Fruit fly (Drosophila melanogaster) whole organism, adult: Measurements from ENCODE around the gene CG15554.

Experiments used
- CG11617 ChIP-seq: fragments of 200-800 bp; sonication (Bioruptor generic); optimal IDR thresholded peaks from 2 replicates; lab custom pipeline; 2017; ENCODE audit warnings: mild to moderate bottlenecking, missing biosample characterization, missing genetic modification reagents, missing genetic modification characterization
- CG7101 ChIP-seq: fragments of 200-800 bp; sonication (Bioruptor generic); optimal IDR thresholded peaks from 2 replicates; lab custom pipeline; 2018; ENCODE audit warnings: missing biosample characterization, mild to moderate bottlenecking, missing genetic modification characterization, moderate library complexity
- bab1 ChIP-seq: fragments of 200-800 bp; sonication (Bioruptor generic); optimal IDR thresholded peaks from 3 replicates; lab custom pipeline; 2019; ENCODE audit warnings: missing biosample characterization, mild to moderate bottlenecking, missing genetic modification characterization, moderate library complexity
- kay ChIP-seq: fragments of 200-800 bp; sonication (Bioruptor generic); peaks from one replicate; lab custom pipeline; 2016; ENCODE audit warnings: missing biosample characterization, missing genetic modification characterization, borderline replicate concordance

DNA sequence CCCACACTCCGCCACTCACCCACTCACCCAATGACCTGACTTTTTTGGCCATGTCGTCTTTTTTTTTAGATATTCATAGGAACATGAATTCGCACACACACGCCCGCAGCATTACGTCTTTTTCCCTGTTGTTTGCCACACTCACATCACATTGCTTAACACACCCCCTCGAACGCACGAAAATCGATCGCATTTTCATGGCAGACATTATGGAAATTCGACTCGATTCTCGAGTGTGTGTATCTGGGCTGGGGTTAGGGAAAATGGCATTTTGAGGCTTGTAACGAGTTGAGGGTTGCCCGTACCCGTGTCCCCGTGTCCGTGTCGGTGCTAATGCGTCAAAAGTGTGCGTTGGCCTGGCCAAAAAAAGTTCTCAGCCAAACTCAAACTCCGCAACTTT is 15.7 kb downstream of the CG15554 start:
- TF ChIP-seq CG11617 (GFP tag; lab: Kevin White, UChicago) (no peak), CG7101 (no peak), kay (GFP tag; lab: Kevin White, UChicago) (no peak), bab1 (no peak)
